Worm (Caenorhabditis elegans) whole organism, L4/young adult: Measurements from ENCODE around the gene srm-2.

ENCODE experiments used
- W03F9.2 ChIP-seq: fragments of 150-350 bp; optimal IDR thresholded peaks from 2 replicates; lab custom pipeline; 2014; ENCODE audit warnings: missing biosample characterization, missing genetic modification characterization
- dao-5 ChIP-seq: sonication (generic microtip); optimal IDR thresholded peaks from 2 replicates; lab custom pipeline; 2016; ENCODE audit warnings: missing genotype, missing genetic modification characterization, moderate library complexity, missing compliant biosample characterization
- him-1 ChIP-seq: sonication (generic microtip); optimal IDR thresholded peaks from 2 replicates; lab custom pipeline; 2016; ENCODE audit warnings: missing genotype, missing genetic modification reagents, missing genetic modification characterization, missing compliant biosample characterization

The srm-2 gene

DNA sequence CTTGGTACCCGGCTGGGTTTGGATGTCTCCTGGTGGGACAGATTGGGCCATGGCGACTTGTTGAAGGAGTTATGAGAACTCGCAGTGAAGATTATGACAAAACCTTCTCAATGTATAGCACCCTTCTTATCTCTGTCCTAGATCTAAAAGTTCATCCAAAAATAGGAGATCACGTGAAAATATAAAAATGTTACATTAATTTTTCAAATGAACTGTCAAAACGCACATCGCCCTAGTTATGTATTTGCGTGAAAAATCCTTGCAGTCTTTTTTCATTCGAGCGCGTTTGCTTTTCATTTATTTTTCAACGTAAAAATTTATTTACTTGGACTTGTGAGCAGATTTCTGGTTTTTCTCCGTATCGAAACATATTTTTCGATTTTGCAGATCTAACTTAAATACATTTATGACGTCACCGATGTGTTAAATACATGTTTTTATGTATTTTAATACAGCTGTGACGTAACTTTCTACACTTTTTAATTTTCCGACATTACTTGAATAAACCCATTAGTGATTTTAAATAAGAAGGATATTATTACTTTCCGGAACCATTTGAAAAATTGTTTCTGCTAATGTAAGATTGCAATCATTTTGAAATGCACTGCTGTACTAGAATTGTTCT is 47.6 kb downstream of the srm-2 start, which contains the start of gene msp-55:
Gene msp-55, minus strand, starts transcription at position 51 of the 625 bp plus-strand sequence.
- TF ChIP-seq him-1 (tag; lab: Kevin White, UChicago) (no peak), dao-5 (tag; lab: Kevin White, UChicago) (no peak), W03F9.2 (tag; lab: Kevin White, UChicago) (no peak)
